Fruit fly (Drosophila melanogaster) whole organism, wandering third instar larva: Measurements from ENCODE around the gene CG42750.

ENCODE experiments used
- Abd-B ChIP-seq: fragments of >200 bp; optimal IDR thresholded peaks from 2 replicates; lab custom pipeline; 2017; ENCODE audit warnings: missing biosample characterization, missing genetic modification characterization
- CG32264 ChIP-seq: fragments of 200-800 bp; sonication (Bioruptor generic); optimal IDR thresholded peaks from 2 replicates; lab custom pipeline; 2016; ENCODE audit warnings: missing biosample characterization, missing genetic modification characterization
- N ChIP-seq: fragments of >200 bp; optimal IDR thresholded peaks from 2 replicates; lab custom pipeline; 2018; ENCODE audit warnings: missing biosample characterization, missing external identifiers, missing genetic modification characterization
- Vsx2 ChIP-seq: fragments of 200-300, 225-300 bp; sonication (Bioruptor generic); optimal IDR thresholded peaks from 2 replicates; lab custom pipeline; 2018; ENCODE audit warnings: missing biosample characterization, missing genetic modification characterization; ENCODE audit not compliant: partially characterized antibody
- ey ChIP-seq: fragments of 200-800 bp; sonication (Bioruptor generic); optimal IDR thresholded peaks from 2 replicates; lab custom pipeline; 2016; ENCODE audit warnings: missing biosample characterization, missing genetic modification characterization
- h ChIP-seq: fragments of 200-800 bp; sonication (Bioruptor generic); optimal IDR thresholded peaks from 3 replicates; lab custom pipeline; 2016; ENCODE audit warnings: missing biosample characterization, mild to moderate bottlenecking, missing genetic modification characterization
- lola ChIP-seq: fragments of >200 bp; optimal IDR thresholded peaks from 2 replicates; lab custom pipeline; 2017; ENCODE audit warnings: missing biosample characterization, missing genetic modification characterization
- pan ChIP-seq: fragments of >200 bp; optimal IDR thresholded peaks from 2 replicates; lab custom pipeline; 2017
- psq ChIP-seq: fragments of 200-800 bp; sonication (Bioruptor generic); optimal IDR thresholded peaks from 3 replicates; lab custom pipeline; 2017; ENCODE audit warnings: missing biosample characterization, mild to moderate bottlenecking, missing genetic modification characterization, moderate library complexity
- sv ChIP-seq: fragments of 200-800 bp; sonication (Bioruptor generic); optimal IDR thresholded peaks from 3 replicates; lab custom pipeline; 2016; ENCODE audit warnings: missing biosample characterization, missing genetic modification characterization

DNA sequence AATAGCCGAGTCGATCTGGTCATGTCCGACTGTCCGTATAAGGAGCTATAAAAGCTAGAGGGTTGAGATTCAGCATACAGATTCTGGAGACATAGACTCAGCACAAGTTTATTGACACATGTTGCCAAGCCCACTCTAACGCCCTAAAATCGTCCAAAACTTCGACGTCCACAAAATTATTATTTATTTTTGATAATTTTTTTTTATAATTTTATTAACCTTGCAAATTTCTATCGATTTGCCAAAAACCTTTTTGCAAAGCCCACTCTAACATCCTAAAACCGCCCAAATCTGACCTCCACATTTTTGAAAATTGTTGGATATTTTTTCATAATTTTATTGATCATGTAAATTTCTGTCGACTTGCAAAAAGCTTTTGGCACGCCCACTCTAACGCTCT lies 116.4 kb downstream of the CG42750 start, which contains the start of gene JMJD4:
- TF ChIP-seq Vsx2 (GFP tag; lab: Kevin White, UChicago) (no peak), pan (lab: Kevin White, UChicago) (no peak), h (GFP tag; lab: Kevin White, UChicago) (no peak), Abd-B (no peak), N (no peak), lola (GFP tag; lab: Kevin White, UChicago) (no peak), sv (no peak), psq (GFP tag; lab: Kevin White, UChicago) (no peak), CG32264 (GFP tag; lab: Kevin White, UChicago) (no peak), ey (GFP tag; lab: Kevin White, UChicago) (no peak)
